Worm (Caenorhabditis elegans) whole organism, L3 larva: ENCODE measurements around the gene srab-9.

ENCODE experiments used
- R02D3.7 ChIP-seq: fragments of 150-350 bp; optimal IDR thresholded peaks from 2 replicates; lab custom pipeline; 2014; ENCODE audit warnings: missing biosample characterization, missing genetic modification characterization
- ama-1 ChIP-seq: fragments of 150-350 bp; optimal IDR thresholded peaks from 2 replicates; lab custom pipeline; 2018
- egl-27 ChIP-seq: sonication (generic microtip); optimal IDR thresholded peaks from 4 replicates; lab custom pipeline; 2017; ENCODE audit warnings: missing biosample characterization, missing genetic modification reagents, missing genetic modification characterization
- fkh-10 ChIP-seq: sonication (generic microtip); optimal IDR thresholded peaks from 2 replicates; lab custom pipeline; 2017; ENCODE audit warnings: missing biosample characterization, missing genetic modification reagents, missing genetic modification characterization
- fos-1 ChIP-seq: fragments of 150-350 bp; optimal IDR thresholded peaks from 2 replicates; lab custom pipeline; 2014; ENCODE audit warnings: missing biosample characterization, missing genetic modification characterization
- lin-15B ChIP-seq: fragments of 150-350 bp; optimal IDR thresholded peaks from 2 replicates; lab custom pipeline; 2014; ENCODE audit warnings: missing biosample characterization, missing genetic modification characterization
- nhr-11 ChIP-seq: fragments of 150-350 bp; optimal IDR thresholded peaks from 2 replicates; lab custom pipeline; 2014; ENCODE audit warnings: missing biosample characterization, missing genetic modification characterization
- nhr-237 ChIP-seq: fragments of 150-350 bp; optimal IDR thresholded peaks from 2 replicates; lab custom pipeline; 2014; ENCODE audit warnings: missing biosample characterization, missing genetic modification characterization
- snpc-4 ChIP-seq: fragments of 150-350 bp; optimal IDR thresholded peaks from 2 replicates; lab custom pipeline; 2014; ENCODE audit warnings: missing biosample characterization, missing genetic modification characterization
- zag-1 ChIP-seq: fragments of 150-350 bp; optimal IDR thresholded peaks from 2 replicates; lab custom pipeline; 2014; ENCODE audit warnings: missing biosample characterization, missing genetic modification characterization
- ztf-11 ChIP-seq: fragments of 150-350 bp; optimal IDR thresholded peaks from 2 replicates; lab custom pipeline; 2014; ENCODE audit warnings: missing biosample characterization, missing genetic modification characterization

- TF ChIP-seq ztf-11 (tag; lab: Kevin White, UChicago): no peak
- TF ChIP-seq nhr-237 (tag; lab: Kevin White, UChicago): no peak
- no peak for TF ChIP-seq zag-1 (tag; lab: Kevin White, UChicago)
- TF ChIP-seq ama-1 (lab: Kevin White, UChicago): no peak
- no peak for TF ChIP-seq fos-1 (tag; lab: Kevin White, UChicago)
- no peak for TF ChIP-seq snpc-4
- TF ChIP-seq egl-27 (tag; lab: Kevin White, UChicago): no peak
- TF ChIP-seq R02D3.7 (tag; lab: Kevin White, UChicago): no peak
- no peak for TF ChIP-seq lin-15B (tag; lab: Kevin White, UChicago)
- no peak for TF ChIP-seq fkh-10 (GFP tag; lab: Kevin White, UChicago)
- TF ChIP-seq nhr-11: no peak
Observed at ce11 chrV:3128803-3129202, 12.3 kb downstream of the srab-9 start, which contains the start of gene tat-6.
